Fruit fly (Drosophila melanogaster): ENCODE measurements around the gene CG10969.

The CG10969 gene

dm6 chr3L:12734550-12735012 is 46.3 kb downstream of the CG10969 start, which contains the start of the genes SmD1 and Ptp69D (continued):
- no peak for TF ChIP-seq Atf6 (GFP tag; IDR thresholded peaks at IDR 0.05)
- peak; percentile 9 for TF ChIP-seq B-H2 (GFP tag; optimal IDR thresholded peaks at IDR 0.05)
- TF ChIP-seq grau (tag; optimal IDR thresholded peaks at IDR 0.05) = no peak
- TF ChIP-seq schlank (tag; optimal IDR thresholded peaks at IDR 0.05) = no peak
- TF ChIP-seq Sry-δ (GFP tag; optimal IDR thresholded peaks at IDR 0.05) = peak; percentile 45
- no peak for TF ChIP-seq CG2202 (tag; optimal IDR thresholded peaks at IDR 0.05)
- TF ChIP-seq CG12155 (GFP tag; optimal IDR thresholded peaks at IDR 0.05) = no peak
- TF ChIP-seq Sox102F (GFP tag; optimal IDR thresholded peaks at IDR 0.05) = no peak
- TF ChIP-seq CG7963 (GFP tag; IDR thresholded peaks at IDR 0.05; ENCODE audit: partially characterized antibody) = no peak
- peak; percentile 26 for TF ChIP-seq CG3995 (GFP tag; optimal IDR thresholded peaks at IDR 0.05)
- TF ChIP-seq sqz (GFP tag; optimal IDR thresholded peaks at IDR 0.05) = peak; percentile 72
- TF ChIP-seq usp (GFP tag; optimal IDR thresholded peaks at IDR 0.05) = no peak
- no peak for TF ChIP-seq ab (GFP tag; optimal IDR thresholded peaks at IDR 0.05)
- TF ChIP-seq tna (GFP tag; IDR thresholded peaks at IDR 0.05; ENCODE audit: partially characterized antibody) = peak; percentile 54; the same call in 1 of the 2 replicates
- TF ChIP-seq Scr (GFP tag; IDR thresholded peaks at IDR 0.05; ENCODE audit: partially characterized antibody) = peak; percentile 88
- TF ChIP-seq sna (GFP tag; IDR thresholded peaks at IDR 0.05; ENCODE audit: partially characterized antibody) = peak; percentile 81
- no peak for TF ChIP-seq CG31441 (GFP tag; IDR thresholded peaks at IDR 0.05)
- TF ChIP-seq CG8290 (GFP tag; optimal IDR thresholded peaks at IDR 0.05) = peak; percentile 20
- TF ChIP-seq CG8290 (tag; optimal IDR thresholded peaks at IDR 0.05) = no peak
- TF ChIP-seq trem (tag; optimal IDR thresholded peaks at IDR 0.05) = peak; percentile 68
- TF ChIP-seq en (GFP tag; optimal IDR thresholded peaks at IDR 0.05) = no peak
- no peak for TF ChIP-seq CG8388 (GFP tag; optimal IDR thresholded peaks at IDR 0.05)
- peak; percentile 29 for TF ChIP-seq sug (tag; optimal IDR thresholded peaks at IDR 0.05)
- no peak for TF ChIP-seq lov (optimal IDR thresholded peaks at IDR 0.05)
- TF ChIP-seq lov (GFP tag; IDR thresholded peaks at IDR 0.05) = no peak
- no peak for TF ChIP-seq CG34422 (GFP tag; IDR thresholded peaks at IDR 0.05)
- peak; percentile 65; the same call in 2 of the 3 replicates for TF ChIP-seq CG17361 (GFP tag; IDR thresholded peaks at IDR 0.05)
- TF ChIP-seq HLH3B (GFP tag; IDR thresholded peaks at IDR 0.05) = no peak
- peak; percentile 86 for TF ChIP-seq vnd (GFP tag; IDR thresholded peaks at IDR 0.05; ENCODE audit: partially characterized antibody)
- no peak for TF ChIP-seq Neu2 (GFP tag; optimal IDR thresholded peaks at IDR 0.05; ENCODE audit: borderline replicate concordance)
- no peak for TF ChIP-seq Gug (GFP tag; IDR thresholded peaks at IDR 0.05)
- peak; percentile 78 for TF ChIP-seq CG13287 (GFP tag; IDR thresholded peaks at IDR 0.05; ENCODE audit: partially characterized antibody)
- TF ChIP-seq zen (tag; optimal IDR thresholded peaks at IDR 0.05) = no peak
- TF ChIP-seq pfk (GFP tag; optimal IDR thresholded peaks at IDR 0.05) = peak; percentile 90
- no peak for TF ChIP-seq CG9932 (GFP tag; IDR thresholded peaks at IDR 0.05)
- peak; percentile 55 for TF ChIP-seq pzg (GFP tag; optimal IDR thresholded peaks at IDR 0.05)
- TF ChIP-seq CG9215 (GFP tag; IDR thresholded peaks at IDR 0.05) = no peak
- TF ChIP-seq tap (tag; optimal IDR thresholded peaks at IDR 0.05) = no peak
- TF ChIP-seq CG3847 (GFP tag; IDR thresholded peaks at IDR 0.05) = no peak
- no peak for TF ChIP-seq eve (GFP tag; optimal IDR thresholded peaks at IDR 0.05)
- TF ChIP-seq CG14710 (tag; optimal IDR thresholded peaks at IDR 0.05) = peak; percentile 72
- peak; percentile 15 for TF ChIP-seq CG2120 (GFP tag; optimal IDR thresholded peaks at IDR 0.05)
- peak; percentile 2 for TF ChIP-seq Ets97D (GFP tag; optimal IDR thresholded peaks at IDR 0.05)
- TF ChIP-seq gsb (GFP tag; IDR thresholded peaks at IDR 0.05) = no peak
- no peak for TF ChIP-seq CG7357 (GFP tag; IDR thresholded peaks at IDR 0.05)
- peak; percentile 24 for TF ChIP-seq YL-1 (GFP tag; optimal IDR thresholded peaks at IDR 0.05)
- TF ChIP-seq ato (GFP tag; IDR thresholded peaks at IDR 0.05; ENCODE audit: partially characterized antibody) = no peak
- no peak for TF ChIP-seq CG30431 (GFP tag; optimal IDR thresholded peaks at IDR 0.05)
- no peak for TF ChIP-seq fd96Cb (tag; optimal IDR thresholded peaks at IDR 0.05)
- TF ChIP-seq CG6272 (GFP tag; IDR thresholded peaks at IDR 0.05) = no peak
- TF ChIP-seq pita (GFP tag; optimal IDR thresholded peaks at IDR 0.05) = no peak
- TF ChIP-seq CG10565 (GFP tag; optimal IDR thresholded peaks at IDR 0.05) = no peak
